Fruit fly (Drosophila melanogaster) whole organism, embryonic: Measurements from ENCODE around the gene Atf3.

ENCODE experiments used
- Atf-2 ChIP-seq: fragments of 200-800 bp; sonication (Bioruptor generic); optimal IDR thresholded peaks from 2 replicates; lab custom pipeline; 2016; ENCODE audit warnings: missing biosample characterization, missing genetic modification characterization
- Atf6 ChIP-seq: fragments of 200-800 bp; sonication (Bioruptor generic); IDR thresholded peaks from 2 replicates; pipeline ENCODE4 v1.3.6; 2022; ENCODE audit warnings: missing biosample characterization, missing genetic modification characterization
- CG10321 ChIP-seq: fragments of 200-800 bp; sonication (Bioruptor generic); IDR thresholded peaks from 2 replicates; pipeline ENCODE4 v1.3.6; 2022; ENCODE audit warnings: missing biosample characterization, missing genetic modification characterization
- CG13123 ChIP-seq: fragments of 200-800 bp; sonication (Bioruptor generic); optimal IDR thresholded peaks from 2 replicates; lab custom pipeline; 2016; ENCODE audit warnings: missing biosample characterization, missing genetic modification characterization
- CG13287 ChIP-seq: fragments of 200-800 bp; sonication (Bioruptor generic); IDR thresholded peaks from 2 replicates; pipeline ENCODE4 v1.3.6; 2022; ENCODE audit warnings: missing biosample characterization, missing genetic modification characterization; ENCODE audit not compliant: partially characterized antibody
- CG13894 ChIP-seq: fragments of 200-800 bp; sonication (Bioruptor generic); optimal IDR thresholded peaks from 3 replicates; lab custom pipeline; 2018; ENCODE audit warnings: missing biosample characterization, mild to moderate bottlenecking, missing genetic modification characterization, moderate library complexity
- CG15514 ChIP-seq: fragments of 200-800 bp; sonication (Bioruptor generic); optimal IDR thresholded peaks from 3 replicates; lab custom pipeline; 2017; ENCODE audit warnings: missing biosample characterization, missing genetic modification characterization, mild to moderate bottlenecking, moderate library complexity, missing genetic modification reagents
- CG16863 ChIP-seq: fragments of 200-800 bp; sonication (Bioruptor generic); optimal IDR thresholded peaks from 3 replicates; lab custom pipeline; 2016; ENCODE audit warnings: missing biosample characterization, missing genetic modification characterization
- CG17568 ChIP-seq: fragments of 200-800 bp; sonication (Bioruptor generic); optimal IDR thresholded peaks from 2 replicates; lab custom pipeline; 2018; ENCODE audit warnings: missing biosample characterization, mild to moderate bottlenecking, missing genetic modification characterization, moderate library complexity
- CG18011 ChIP-seq: fragments of 200-800 bp; sonication (Bioruptor generic); optimal IDR thresholded peaks from 2 replicates; lab custom pipeline; 2017; ENCODE audit warnings: missing biosample characterization, missing genetic modification characterization, mild to moderate bottlenecking, moderate library complexity, missing genotype
- CG2202 ChIP-seq: fragments of 200-800 bp; sonication (Bioruptor generic); optimal IDR thresholded peaks from 2 replicates; lab custom pipeline; 2018; ENCODE audit warnings: missing biosample characterization, mild to moderate bottlenecking, missing genetic modification characterization
- CG30431 ChIP-seq: fragments of 200-800 bp; sonication (Bioruptor generic); optimal IDR thresholded peaks from 2 replicates; lab custom pipeline; 2017; ENCODE audit warnings: missing biosample characterization, missing genetic modification characterization
- CG31224 ChIP-seq: fragments of 200-800 bp; sonication (Bioruptor generic); IDR thresholded peaks from 2 replicates; pipeline ENCODE4 v1.3.6; 2022; ENCODE audit warnings: missing biosample characterization, missing genetic modification characterization
- CG3163 ChIP-seq: fragments of 200-800 bp; sonication (Bioruptor generic); optimal IDR thresholded peaks from 3 replicates; lab custom pipeline; 2016; ENCODE audit warnings: missing biosample characterization, missing genetic modification characterization
- CG3281 ChIP-seq: fragments of 200-800 bp; sonication (Bioruptor generic); optimal IDR thresholded peaks from 3 replicates; lab custom pipeline; 2017; ENCODE audit warnings: missing biosample characterization, mild to moderate bottlenecking, missing genetic modification characterization
- CG3838 ChIP-seq: fragments of 200-800 bp; sonication (Bioruptor generic); optimal IDR thresholded peaks from 3 replicates; lab custom pipeline; 2016; ENCODE audit warnings: missing biosample characterization, missing genetic modification characterization
- CG9215 ChIP-seq: fragments of 200-800 bp; sonication (Bioruptor generic); IDR thresholded peaks from 2 replicates; pipeline ENCODE4 v1.3.6; 2022; ENCODE audit warnings: missing biosample characterization, missing genetic modification characterization
- CG9797 ChIP-seq: fragments of 200-800 bp; sonication (Bioruptor generic); optimal IDR thresholded peaks from 3 replicates; lab custom pipeline; 2018; ENCODE audit warnings: missing biosample characterization, mild to moderate bottlenecking, missing genetic modification characterization
- D ChIP-seq, 2 experiments: fragments of 200-800 bp in 1 of 2; fragments of >200 bp in 1 of 2; sonication (Bioruptor generic) in 1 of 2; optimal IDR thresholded peaks; 2 replicates in 1 of 2; 3 replicates in 1 of 2; lab custom pipeline; 2017; ENCODE audit warnings: mild to moderate bottlenecking in 1 of 2, missing biosample characterization in 1 of 2, missing genetic modification characterization in 1 of 2, missing genetic modification reagents in 1 of 2
- Dad ChIP-seq: fragments of 200-800 bp; sonication (Bioruptor generic); optimal IDR thresholded peaks from 3 replicates; lab custom pipeline; 2016; ENCODE audit warnings: missing biosample characterization, missing genetic modification characterization
- Dfd ChIP-seq, 2 experiments: fragments of >200 bp; optimal IDR thresholded peaks; 2 replicates each; lab custom pipeline; 2017; ENCODE audit warnings: missing biosample characterization in 2 of 2, missing genetic modification characterization in 2 of 2
- Ets65A ChIP-seq: fragments of 200-800 bp; sonication (Bioruptor generic); peaks from one replicate; lab custom pipeline; 2016; ENCODE audit warnings: missing biosample characterization, missing genetic modification characterization
- GATAe ChIP-seq: fragments of 200-800 bp; sonication (Bioruptor generic); conservative IDR thresholded peaks from 2 replicates; pipeline ENCODE4 v1.3.6; 2022; ENCODE audit warnings: missing biosample characterization, missing genetic modification characterization
- HLH4C ChIP-seq: fragments of 200-800 bp; sonication (Bioruptor generic); IDR thresholded peaks from 3 replicates; pipeline ENCODE4 v1.3.6; 2022; ENCODE audit warnings: missing biosample characterization, missing genetic modification characterization; ENCODE audit not compliant: partially characterized antibody
- Hmr ChIP-seq: fragments of 200-800 bp; sonication (Bioruptor generic); optimal IDR thresholded peaks from 3 replicates; lab custom pipeline; 2017; ENCODE audit warnings: mild to moderate bottlenecking, missing biosample characterization, missing genetic modification reagents, missing genetic modification characterization
- Hr51 ChIP-seq, 2 experiments: fragments of 200-800 bp; sonication (Bioruptor generic); optimal IDR thresholded peaks; 2 replicates in 1 of 2; 3 replicates in 1 of 2; lab custom pipeline; 2016 to 2018; ENCODE audit warnings: missing biosample characterization in 2 of 2, missing genetic modification characterization in 2 of 2, mild to moderate bottlenecking in 1 of 2, moderate library complexity in 1 of 2
- NC2α ChIP-seq: fragments of 200-800 bp; sonication (Bioruptor generic); optimal IDR thresholded peaks from 2 replicates; lab custom pipeline; 2016; ENCODE audit warnings: missing biosample characterization, missing genetic modification characterization
- Nf-YC ChIP-seq: fragments of 200-800 bp; optimal IDR thresholded peaks from 3 replicates; lab custom pipeline; 2019; ENCODE audit warnings: missing biosample characterization, mild to moderate bottlenecking, missing genetic modification characterization, moderate library complexity
- Oli ChIP-seq: fragments of 200-800 bp; sonication (Bioruptor generic); optimal IDR thresholded peaks from 2 replicates; lab custom pipeline; 2018; ENCODE audit warnings: missing biosample characterization, mild to moderate bottlenecking, missing genetic modification characterization, moderate library complexity
- Sox102F ChIP-seq: fragments of 200-800 bp; sonication (Bioruptor generic); optimal IDR thresholded peaks from 2 replicates; lab custom pipeline; 2018; ENCODE audit warnings: missing biosample characterization, mild to moderate bottlenecking, missing genetic modification characterization, moderate library complexity
- Vsx1 ChIP-seq: fragments of 200-800 bp; sonication (Bioruptor generic); optimal IDR thresholded peaks from 2 replicates; lab custom pipeline; 2017; ENCODE audit warnings: missing biosample characterization, mild to moderate bottlenecking, missing genetic modification characterization, missing genetic modification reagents
- al ChIP-seq: fragments of 200-800 bp; sonication (Bioruptor generic); IDR thresholded peaks from 2 replicates; pipeline ENCODE4 v1.3.6; 2022; ENCODE audit warnings: missing biosample characterization, missing genetic modification characterization
- aop ChIP-seq: fragments of 200-800 bp; sonication (Bioruptor generic); IDR thresholded peaks from 2 replicates; pipeline ENCODE4 v1.3.6; 2022; ENCODE audit warnings: missing biosample characterization, missing genetic modification characterization
- en ChIP-seq: fragments of 200-800 bp; sonication (Bioruptor generic); optimal IDR thresholded peaks from 2 replicates; lab custom pipeline; 2016; ENCODE audit warnings: missing biosample characterization, missing genetic modification characterization
- esg ChIP-seq: fragments of 200-800 bp; sonication (Bioruptor generic); conservative IDR thresholded peaks from 2 replicates; pipeline ENCODE4 v1.3.6; 2022; ENCODE audit warnings: missing biosample characterization, missing genetic modification characterization
- gcm2 ChIP-seq: fragments of 200-800 bp; sonication (Bioruptor generic); optimal IDR thresholded peaks from 2 replicates; lab custom pipeline; 2016; ENCODE audit warnings: missing biosample characterization, missing genetic modification characterization
- hb ChIP-seq: fragments of 200-800 bp; sonication (Bioruptor generic); IDR thresholded peaks from 3 replicates; pipeline ENCODE4 v1.3.6; 2022; ENCODE audit warnings: missing biosample characterization, missing genetic modification characterization; ENCODE audit not compliant: partially characterized antibody
- hbn ChIP-seq: fragments of 200-800 bp; sonication (Bioruptor generic); IDR thresholded peaks from 2 replicates; pipeline ENCODE4 v1.3.6; 2022; ENCODE audit warnings: missing biosample characterization, missing genetic modification characterization; ENCODE audit not compliant: partially characterized antibody
- insv ChIP-seq, 2 experiments: fragments of 200-800 bp; sonication (Bioruptor generic); optimal IDR thresholded peaks; 3 replicates each; lab custom pipeline; 2016 to 2018; ENCODE audit warnings: missing biosample characterization in 2 of 2, missing genetic modification characterization in 2 of 2
- pb ChIP-seq: fragments of 200-800 bp; sonication (Bioruptor generic); optimal IDR thresholded peaks from 3 replicates; lab custom pipeline; 2016; ENCODE audit warnings: missing biosample characterization, missing genetic modification characterization
- peb ChIP-seq: fragments of 200-800 bp; sonication (Bioruptor generic); IDR thresholded peaks from 2 replicates; pipeline ENCODE4 v1.3.6; 2022; ENCODE audit warnings: missing biosample characterization, missing genetic modification characterization
- pho ChIP-seq: fragments of 200-800 bp; sonication (Bioruptor generic); optimal IDR thresholded peaks from 2 replicates; lab custom pipeline; 2016; ENCODE audit warnings: missing biosample characterization, missing genetic modification characterization
- sna ChIP-seq: fragments of 200-800 bp; sonication (Bioruptor generic); IDR thresholded peaks from 2 replicates; pipeline ENCODE4 v1.3.6; 2022; ENCODE audit warnings: missing biosample characterization, missing genetic modification characterization; ENCODE audit not compliant: partially characterized antibody
- tgo ChIP-seq: fragments of 200-800 bp; sonication (Bioruptor generic); IDR thresholded peaks from 3 replicates; pipeline ENCODE4 v1.3.6; 2022; ENCODE audit warnings: missing biosample characterization, missing genetic modification characterization
- usp ChIP-seq: fragments of >200 bp; optimal IDR thresholded peaks from 2 replicates; lab custom pipeline; 2017; ENCODE audit warnings: missing biosample characterization, missing genetic modification characterization
- z ChIP-seq: fragments of 200-800 bp; sonication (Bioruptor generic); IDR thresholded peaks from 3 replicates; pipeline ENCODE4 v1.3.6; 2022; ENCODE audit warnings: missing biosample characterization, missing genetic modification characterization
- zfh1 ChIP-seq: fragments of 200-800 bp; sonication (Bioruptor generic); IDR thresholded peaks from 3 replicates; pipeline ENCODE4 v1.3.6; 2022; ENCODE audit warnings: missing biosample characterization, missing genetic modification characterization
- zfh2 ChIP-seq: fragments of 200-800 bp; sonication (Bioruptor generic); optimal IDR thresholded peaks from 2 replicates; lab custom pipeline; 2016; ENCODE audit warnings: missing biosample characterization, missing genetic modification characterization

Atf3 gene

DNA sequence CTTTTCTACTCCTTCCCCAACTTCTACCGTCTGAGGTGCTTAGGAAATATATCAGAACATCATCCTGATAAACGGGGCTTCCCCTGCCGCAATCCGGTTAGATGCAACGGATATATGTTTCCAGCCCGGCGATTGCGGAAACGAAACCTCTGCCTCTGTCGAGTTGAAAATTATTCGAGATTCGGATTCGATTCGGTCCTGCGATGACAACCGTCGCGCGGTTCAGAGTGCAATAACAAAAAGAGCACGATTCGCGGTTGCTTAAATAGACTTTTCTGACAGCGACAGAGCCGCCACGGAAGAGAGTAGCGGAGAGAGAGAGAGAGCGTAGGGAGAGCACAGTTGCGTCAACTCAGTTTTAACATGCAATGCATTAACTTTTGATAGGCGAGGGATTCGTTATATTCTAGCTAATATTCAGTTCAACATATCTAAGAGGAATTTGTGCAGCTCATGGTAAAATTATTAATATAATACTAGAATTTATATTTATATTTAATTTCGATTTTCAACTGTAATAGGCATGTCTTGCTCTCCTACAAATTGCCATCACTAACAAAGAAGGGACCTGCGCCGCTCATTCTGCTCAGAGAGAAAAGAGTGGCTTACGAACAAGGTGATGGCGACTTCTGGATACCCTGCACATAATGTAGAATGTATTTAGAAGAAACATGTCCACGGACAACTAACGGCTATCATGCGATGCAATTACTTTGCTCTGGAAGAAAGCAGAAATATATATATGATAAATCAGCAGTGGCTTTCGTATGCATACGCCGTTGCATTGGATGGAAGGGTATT, 40.1 kb downstream of the Atf3 start:
- TF ChIP-seq Oli (tag; lab: Kevin White, UChicago) = peak; percentile 85
- TF ChIP-seq Sox102F = peak; percentile 84
- no peak for TF ChIP-seq gcm2 (GFP tag; lab: Kevin White, UChicago)
- TF ChIP-seq NC2α (GFP tag; lab: Kevin White, UChicago) = peak; percentile 15
- peak; percentile 67 for TF ChIP-seq Atf-2 (GFP tag; lab: Kevin White, UChicago)
- TF ChIP-seq Vsx1 = peak; percentile 63
- TF ChIP-seq CG30431 (GFP tag; lab: Kevin White, UChicago) = peak; percentile 80
- peak; percentile 73 for TF ChIP-seq peb (GFP tag; lab: Robert Waterston, UW)
- peak; percentile 81 for TF ChIP-seq Atf6
- TF ChIP-seq tgo (GFP tag; lab: Robert Waterston, UW) = peak; percentile 77
- no peak for TF ChIP-seq usp (GFP tag; lab: Kevin White, UChicago)
- TF ChIP-seq Ets65A (GFP tag; lab: Kevin White, UChicago) = peak; percentile 97
- peak; percentile 61 to 82 for TF ChIP-seq Hr51 (GFP tag; optimal IDR thresholded peaks at IDR 0.05; lab: Kevin White, UChicago)
- peak; percentile 45 for TF ChIP-seq CG18011
- peak; percentile 39 for TF ChIP-seq CG13287 (GFP tag; lab: Robert Waterston, UW)
- peak; percentile 75 for TF ChIP-seq Dad (GFP tag; lab: Kevin White, UChicago)
- TF ChIP-seq aop (GFP tag; lab: Robert Waterston, UW) = peak; percentile 72; the same call in 1 of the 2 replicates
- TF ChIP-seq sna (GFP tag; lab: Robert Waterston, UW) = peak; percentile 51; the same call in 1 of the 2 replicates
- TF ChIP-seq D (optimal IDR thresholded peaks at IDR 0.05; lab: Kevin White, UChicago) = no peak
- TF ChIP-seq D (GFP tag; optimal IDR thresholded peaks at IDR 0.05; lab: Kevin White, UChicago) = peak; percentile 81
- TF ChIP-seq zfh2 (GFP tag; lab: Kevin White, UChicago) = peak; percentile 65
- TF ChIP-seq hbn (GFP tag; lab: Robert Waterston, UW) = peak; percentile 52; the same call in 1 of the 2 replicates
- no peak for TF ChIP-seq HLH4C (GFP tag; lab: Robert Waterston, UW)
- TF ChIP-seq CG10321 (GFP tag; lab: Robert Waterston, UW) = 0 out of 2 replicates have a peak, but pooled peaks have one; percentile 48
- no peak for TF ChIP-seq hb (GFP tag; lab: Robert Waterston, UW)
- peak; percentile 66; the same call in 2 of the 3 replicates for TF ChIP-seq z (GFP tag; lab: Robert Waterston, UW)
- peak; percentile 74 for TF ChIP-seq CG16863
- TF ChIP-seq pho = peak; percentile 59
- TF ChIP-seq CG3281 = peak; percentile 61
- TF ChIP-seq CG15514 (GFP tag; lab: Kevin White, UChicago) = peak; percentile 77
- peak; percentile 64 for TF ChIP-seq CG9215 (GFP tag; lab: Robert Waterston, UW)
- TF ChIP-seq CG31224 (GFP tag; lab: Robert Waterston, UW) = peak; percentile 56; the same call in 1 of the 2 replicates
- TF ChIP-seq pb (GFP tag; lab: Kevin White, UChicago) = peak; percentile 69
- peak; percentile 87 for TF ChIP-seq zfh1
- peak; percentile 22 for TF ChIP-seq CG13123 (GFP tag; lab: Kevin White, UChicago)
- peak; percentile 75 for TF ChIP-seq esg (GFP tag; lab: Robert Waterston, UW)
- TF ChIP-seq GATAe (GFP tag; lab: Robert Waterston, UW) = no peak
- TF ChIP-seq Dfd (GFP tag; optimal IDR thresholded peaks at IDR 0.05; lab: Kevin White, UChicago) = no peak
- TF ChIP-seq CG3838 = peak; percentile 56
- peak; percentile 55 for TF ChIP-seq CG13894 (tag; lab: Kevin White, UChicago)
- TF ChIP-seq CG9797 (GFP tag; lab: Kevin White, UChicago) = no peak
- TF ChIP-seq CG3163 (GFP tag; lab: Kevin White, UChicago) = peak; percentile 52
- TF ChIP-seq Hmr (GFP tag; lab: Kevin White, UChicago) = peak; percentile 76
- TF ChIP-seq en (GFP tag; lab: Kevin White, UChicago) = peak; percentile 53
- peak; percentile 62 for TF ChIP-seq Nf-YC (tag; lab: Kevin White, UChicago)
- peak; percentile 67 for TF ChIP-seq al (GFP tag; lab: Robert Waterston, UW)
- peak; percentile 3 to 17 for TF ChIP-seq insv (GFP tag; optimal IDR thresholded peaks at IDR 0.05; lab: Kevin White, UChicago)
- peak; percentile 61 for TF ChIP-seq CG2202 (tag; lab: Kevin White, UChicago)
- peak; percentile 67 for TF ChIP-seq CG17568
